Fruit fly (Drosophila melanogaster) whole organism, embryonic: ENCODE data around the gene CG32686.

Experiments used
- CG10321 ChIP-seq: fragments of 200-800 bp; sonication (Bioruptor generic); IDR thresholded peaks from 2 replicates; pipeline ENCODE4 v1.3.6; 2022; ENCODE audit warnings: missing biosample characterization, missing genetic modification characterization
- CG10654 ChIP-seq: fragments of 200-800 bp; sonication (Bioruptor generic); optimal IDR thresholded peaks from 2 replicates; lab custom pipeline; 2016; ENCODE audit warnings: missing biosample characterization, missing genetic modification characterization
- CG13624 ChIP-seq: fragments of 200-800 bp; sonication (Bioruptor generic); optimal IDR thresholded peaks from 2 replicates; lab custom pipeline; 2016; ENCODE audit warnings: missing biosample characterization, missing genetic modification characterization
- CG13775 ChIP-seq: fragments of 200-800 bp; sonication (Bioruptor generic); optimal IDR thresholded peaks from 3 replicates; lab custom pipeline; 2017; ENCODE audit warnings: missing biosample characterization, mild to moderate bottlenecking, missing genetic modification characterization
- CG17328 ChIP-seq: fragments of 200-800 bp; sonication (Bioruptor generic); IDR thresholded peaks from 2 replicates; pipeline ENCODE4 v1.3.6; 2022; ENCODE audit warnings: missing biosample characterization, missing genetic modification characterization
- CG17568 ChIP-seq: fragments of 200-800 bp; sonication (Bioruptor generic); optimal IDR thresholded peaks from 2 replicates; lab custom pipeline; 2018; ENCODE audit warnings: missing biosample characterization, mild to moderate bottlenecking, missing genetic modification characterization, moderate library complexity
- CG2202 ChIP-seq: fragments of 200-800 bp; sonication (Bioruptor generic); optimal IDR thresholded peaks from 2 replicates; lab custom pipeline; 2018; ENCODE audit warnings: missing biosample characterization, mild to moderate bottlenecking, missing genetic modification characterization
- CG30403 ChIP-seq: fragments of 200-800 bp; sonication (Bioruptor generic); optimal IDR thresholded peaks from 3 replicates; lab custom pipeline; 2016; ENCODE audit warnings: missing biosample characterization, missing genetic modification characterization
- CG31388 ChIP-seq: fragments of 200-800 bp; sonication (Bioruptor generic); optimal IDR thresholded peaks from 2 replicates; lab custom pipeline; 2016; ENCODE audit warnings: missing biosample characterization, missing genetic modification characterization
- CG31441 ChIP-seq: fragments of 200-800 bp; sonication (Bioruptor generic); IDR thresholded peaks from 2 replicates; pipeline ENCODE4 v1.3.6; 2022; ENCODE audit warnings: missing biosample characterization, missing genetic modification characterization
- CG4404 ChIP-seq: fragments of 200-800 bp; sonication (Bioruptor generic); IDR thresholded peaks from 2 replicates; pipeline ENCODE4 v1.3.6; 2022; ENCODE audit warnings: missing biosample characterization, missing genetic modification characterization
- CG4424 ChIP-seq: fragments of 200-800 bp; sonication (Bioruptor generic); optimal IDR thresholded peaks from 3 replicates; lab custom pipeline; 2016; ENCODE audit warnings: missing biosample characterization, missing genetic modification characterization
- CG4617 ChIP-seq: fragments of 200-800 bp; sonication (Bioruptor generic); optimal IDR thresholded peaks from 3 replicates; lab custom pipeline; 2016; ENCODE audit warnings: missing biosample characterization, missing genetic modification characterization, borderline replicate concordance
- CG6272 ChIP-seq: fragments of 200-800 bp; sonication (Bioruptor generic); IDR thresholded peaks from 2 replicates; pipeline ENCODE4 v1.3.6; 2022; ENCODE audit warnings: missing biosample characterization, missing genetic modification characterization
- CG6689 ChIP-seq: fragments of 200-800 bp; sonication (Bioruptor generic); IDR thresholded peaks from 2 replicates; pipeline ENCODE4 v1.3.6; 2022; ENCODE audit warnings: missing biosample characterization, missing genetic modification characterization
- CG6791 ChIP-seq: fragments of 200-800 bp; sonication (Bioruptor generic); IDR thresholded peaks from 3 replicates; pipeline ENCODE4 v1.3.6; 2022; ENCODE audit warnings: missing biosample characterization, missing genetic modification characterization; ENCODE audit not compliant: partially characterized antibody
- CG6813 ChIP-seq: fragments of 200-800 bp; sonication (Bioruptor generic); optimal IDR thresholded peaks from 2 replicates; lab custom pipeline; 2017; ENCODE audit warnings: missing biosample characterization, missing genetic modification characterization, mild to moderate bottlenecking, moderate library complexity, missing genetic modification reagents
- CG9797 ChIP-seq: fragments of 200-800 bp; sonication (Bioruptor generic); optimal IDR thresholded peaks from 3 replicates; lab custom pipeline; 2018; ENCODE audit warnings: missing biosample characterization, mild to moderate bottlenecking, missing genetic modification characterization
- Dbx ChIP-seq: fragments of 200-800 bp; sonication (Bioruptor generic); IDR thresholded peaks from 3 replicates; pipeline ENCODE4 v1.3.6; 2022; ENCODE audit warnings: missing biosample characterization, missing genetic modification characterization
- HLH3B ChIP-seq: fragments of 200-800 bp; sonication (Bioruptor generic); IDR thresholded peaks from 2 replicates; pipeline ENCODE4 v1.3.6; 2022; ENCODE audit warnings: missing biosample characterization, missing genetic modification characterization
- HmgD ChIP-seq: fragments of 200-800 bp; sonication (Bioruptor generic); optimal IDR thresholded peaks from 3 replicates; lab custom pipeline; 2016; ENCODE audit warnings: missing biosample characterization, missing genetic modification characterization
- HmgZ ChIP-seq: fragments of 200-800 bp; sonication (Bioruptor generic); optimal IDR thresholded peaks from 2 replicates; lab custom pipeline; 2018; ENCODE audit warnings: missing biosample characterization, mild to moderate bottlenecking, missing genetic modification characterization
- Jarid2 ChIP-seq: fragments of 200-800 bp; sonication (Bioruptor generic); optimal IDR thresholded peaks from 3 replicates; lab custom pipeline; 2017; ENCODE audit warnings: mild to moderate bottlenecking, missing biosample characterization, missing genetic modification reagents, missing genetic modification characterization
- Mad ChIP-seq: fragments of 200-800 bp; sonication (Bioruptor generic); optimal IDR thresholded peaks from 2 replicates; lab custom pipeline; 2016; ENCODE audit warnings: missing biosample characterization, missing genetic modification characterization
- Rx ChIP-seq: fragments of 200-800 bp; sonication (Bioruptor generic); IDR thresholded peaks from 2 replicates; pipeline ENCODE4 v1.3.6; 2022; ENCODE audit warnings: missing biosample characterization, missing genetic modification characterization
- Vsx1 ChIP-seq: fragments of 200-800 bp; sonication (Bioruptor generic); optimal IDR thresholded peaks from 2 replicates; lab custom pipeline; 2017; ENCODE audit warnings: missing biosample characterization, mild to moderate bottlenecking, missing genetic modification characterization, missing genetic modification reagents
- ac ChIP-seq: fragments of 200-800 bp; sonication (Bioruptor generic); optimal IDR thresholded peaks from 3 replicates; lab custom pipeline; 2017; ENCODE audit warnings: missing biosample characterization, mild to moderate bottlenecking, missing genetic modification characterization
- amos ChIP-seq: fragments of 200-800 bp; sonication (Bioruptor generic); IDR thresholded peaks from 2 replicates; pipeline ENCODE4 v1.3.6; 2022; ENCODE audit warnings: missing biosample characterization, missing genetic modification characterization; ENCODE audit not compliant: partially characterized antibody
- ato ChIP-seq: fragments of 200-800 bp; sonication (Bioruptor generic); IDR thresholded peaks from 2 replicates; pipeline ENCODE4 v1.3.6; 2022; ENCODE audit warnings: missing biosample characterization, missing genetic modification characterization; ENCODE audit not compliant: partially characterized antibody
- btn ChIP-seq: fragments of 200-800 bp; sonication (Bioruptor generic); optimal IDR thresholded peaks from 2 replicates; lab custom pipeline; 2016; ENCODE audit warnings: missing biosample characterization, missing genetic modification characterization
- dati ChIP-seq: fragments of 200-800 bp; sonication (Bioruptor generic); IDR thresholded peaks from 2 replicates; pipeline ENCODE4 v1.3.6; 2022; ENCODE audit warnings: missing biosample characterization, missing genetic modification characterization
- dm ChIP-seq: fragments of 200-800 bp; sonication (Bioruptor generic); optimal IDR thresholded peaks from 3 replicates; lab custom pipeline; 2016; ENCODE audit warnings: missing biosample characterization, missing genetic modification characterization
- dmrt99B ChIP-seq: fragments of 200-800 bp; sonication (Bioruptor generic); optimal IDR thresholded peaks from 2 replicates; lab custom pipeline; 2018; ENCODE audit warnings: missing biosample characterization, mild to moderate bottlenecking, missing genetic modification characterization, moderate library complexity
- dpn ChIP-seq, 2 experiments: fragments of 200-800 bp; sonication (Bioruptor generic); optimal IDR thresholded peaks; 3 replicates each; lab custom pipeline; 2016; ENCODE audit warnings: missing biosample characterization in 2 of 2, missing genetic modification characterization in 2 of 2
- gsb-n ChIP-seq: fragments of 200-800 bp; sonication (Bioruptor generic); optimal IDR thresholded peaks from 3 replicates; lab custom pipeline; 2018; ENCODE audit warnings: missing biosample characterization, mild to moderate bottlenecking, missing genetic modification characterization
- insv ChIP-seq, 2 experiments: fragments of 200-800 bp; sonication (Bioruptor generic); optimal IDR thresholded peaks; 3 replicates each; lab custom pipeline; 2016 to 2018; ENCODE audit warnings: missing biosample characterization in 2 of 2, missing genetic modification characterization in 2 of 2
- knrl ChIP-seq: fragments of 200-800 bp; sonication (Bioruptor generic); IDR thresholded peaks from 3 replicates; pipeline ENCODE4 v1.3.6; 2022; ENCODE audit warnings: missing biosample characterization, missing genetic modification characterization; ENCODE audit not compliant: partially characterized antibody
- lab ChIP-seq: fragments of 200-800 bp; sonication (Bioruptor generic); optimal IDR thresholded peaks from 3 replicates; lab custom pipeline; 2017; ENCODE audit warnings: missing biosample characterization, missing genetic modification characterization, mild to moderate bottlenecking, moderate library complexity, missing genetic modification reagents
- lbe ChIP-seq: fragments of 200-800 bp; sonication (Bioruptor generic); optimal IDR thresholded peaks from 2 replicates; lab custom pipeline; 2016; ENCODE audit warnings: missing biosample characterization, mild to moderate bottlenecking, missing genetic modification characterization
- prd ChIP-seq, 3 experiments: fragments of >200 bp in 2 of 3; fragments of 200-800 bp in 1 of 3; sonication (Bioruptor generic) in 1 of 3; optimal IDR thresholded peaks in 2 of 3; IDR thresholded peaks in 1 of 3; 2 replicates in 2 of 3; 3 replicates in 1 of 3; pipeline versions ENCODE4 v1.3.6 to Lab custom; 2017 to 2022; ENCODE audit warnings: missing biosample characterization in 1 of 3, missing genetic modification characterization in 1 of 3
- rib ChIP-seq: fragments of 200-800 bp; sonication (Bioruptor generic); IDR thresholded peaks from 2 replicates; pipeline ENCODE4 v1.3.6; 2022; ENCODE audit warnings: missing biosample characterization, missing genetic modification characterization
- sc ChIP-seq, 3 experiments: fragments of >200 bp in 2 of 3; fragments of 200-800 bp in 1 of 3; sonication (Bioruptor generic) in 1 of 3; optimal IDR thresholded peaks; 2 replicates in 2 of 3; 3 replicates in 1 of 3; lab custom pipeline; 2017; ENCODE audit warnings: mild to moderate bottlenecking in 1 of 3, missing biosample characterization in 1 of 3, missing genetic modification characterization in 1 of 3, missing genetic modification reagents in 1 of 3
- sens ChIP-seq: fragments of 200-800 bp; sonication (Bioruptor generic); peaks from one replicate; lab custom pipeline; 2016; ENCODE audit warnings: missing biosample characterization, missing genetic modification characterization
- sens-2 ChIP-seq: fragments of 200-800 bp; sonication (Bioruptor generic); IDR thresholded peaks from 2 replicates; pipeline ENCODE4 v1.3.6; 2022; ENCODE audit warnings: missing biosample characterization, missing genetic modification characterization
- seq ChIP-seq: fragments of 200-800 bp; sonication (Bioruptor generic); IDR thresholded peaks from 2 replicates; pipeline ENCODE4 v1.3.6; 2022; ENCODE audit warnings: missing biosample characterization, missing genetic modification characterization
- sisA ChIP-seq: fragments of 200-800 bp; sonication (Bioruptor generic); IDR thresholded peaks from 2 replicates; pipeline ENCODE4 v1.3.6; 2022; ENCODE audit warnings: missing biosample characterization, missing genetic modification characterization
- sob ChIP-seq: fragments of 200-800 bp; sonication (Bioruptor generic); IDR thresholded peaks from 2 replicates; pipeline ENCODE4 v1.3.6; 2022; ENCODE audit warnings: missing biosample characterization, missing genetic modification characterization
- trh ChIP-seq: fragments of 200-800 bp; sonication (Bioruptor generic); optimal IDR thresholded peaks from 2 replicates; lab custom pipeline; 2016; ENCODE audit warnings: missing biosample characterization, missing genetic modification characterization
- tx ChIP-seq: fragments of 200-800 bp; sonication (Bioruptor generic); optimal IDR thresholded peaks from 2 replicates; lab custom pipeline; 2016; ENCODE audit warnings: missing biosample characterization, missing genetic modification characterization

The CG32686 gene

dm6 chrX:10362557-10363366 is 12.4 kb downstream of the CG32686 start (continued):
- TF ChIP-seq insv (GFP tag; optimal IDR thresholded peaks at IDR 0.05; lab: Kevin White, UChicago) (no peak), CG30403 (GFP tag; lab: Kevin White, UChicago) (peak; percentile 64), Mad (GFP tag; lab: Kevin White, UChicago) (peak; percentile 6), Vsx1 (GFP tag; lab: Kevin White, UChicago) (peak; percentile 10), lab (GFP tag; lab: Kevin White, UChicago) (no peak), CG4424 (GFP tag; lab: Kevin White, UChicago) (peak; percentile 46), ac (GFP tag; lab: Kevin White, UChicago) (no peak), CG13775 (GFP tag; lab: Kevin White, UChicago) (peak; percentile 41), CG17568 (no peak), Jarid2 (GFP tag; lab: Kevin White, UChicago) (no peak), dati (GFP tag; lab: Robert Waterston, UW) (no peak), Rx (GFP tag; lab: Robert Waterston, UW) (no peak), sens (GFP tag; lab: Kevin White, UChicago) (peak; percentile 83), CG6689 (GFP tag; lab: Robert Waterston, UW) (0 out of 2 replicates have a peak, but pooled peaks have one; percentile 16), sob (GFP tag; lab: Robert Waterston, UW) (no peak), CG4617 (GFP tag; lab: Kevin White, UChicago) (no peak), CG10654 (no peak), dmrt99B (peak; percentile 43), CG9797 (GFP tag; lab: Kevin White, UChicago) (no peak), amos (no peak), trh (GFP tag; lab: Kevin White, UChicago) (no peak), CG31441 (GFP tag; lab: Robert Waterston, UW) (peak; percentile 55; the same call in 1 of the 2 replicates), CG6813 (GFP tag; lab: Kevin White, UChicago) (no peak), dpn (GFP tag; optimal IDR thresholded peaks at IDR 0.05; lab: Kevin White, UChicago) (peak in 1 of 2 experiments; percentile 25), lbe (no peak), seq (GFP tag; lab: Robert Waterston, UW) (no peak), CG6791 (GFP tag; lab: Robert Waterston, UW) (no peak), CG17328 (GFP tag; lab: Robert Waterston, UW) (no peak), CG6272 (GFP tag; lab: Robert Waterston, UW) (no peak), sens-2 (GFP tag; lab: Robert Waterston, UW) (no peak), CG4404 (GFP tag; lab: Robert Waterston, UW) (no peak), gsb-n (tag; lab: Kevin White, UChicago) (no peak), dm (GFP tag; lab: Kevin White, UChicago) (peak; percentile 17), CG10321 (no peak), btn (GFP tag; lab: Kevin White, UChicago) (no peak), CG31388 (GFP tag; lab: Kevin White, UChicago) (no peak), Dbx (GFP tag; lab: Robert Waterston, UW) (no peak), ato (GFP tag; lab: Robert Waterston, UW) (no peak), HLH3B (no peak), rib (GFP tag; lab: Robert Waterston, UW) (no peak), HmgZ (no peak), CG13624 (peak; percentile 36), prd (optimal IDR thresholded peaks at IDR 0.05; lab: Kevin White, UChicago) (no peak), prd (GFP tag; IDR thresholded peaks at IDR 0.05; lab: Robert Waterston, UW) (0 out of 3 replicates have a peak, but pooled peaks have one; percentile 13), tx (GFP tag; lab: Kevin White, UChicago) (peak; percentile 12), knrl (no peak), CG2202 (tag; lab: Kevin White, UChicago) (no peak), HmgD (GFP tag; lab: Kevin White, UChicago) (no peak), sc (optimal IDR thresholded peaks at IDR 0.05; lab: Kevin White, UChicago) (no peak), sc (GFP tag; optimal IDR thresholded peaks at IDR 0.05; lab: Kevin White, UChicago) (no peak), sisA (no peak)
